Fruit fly (Drosophila melanogaster) S2 (cell line): ENCODE results near the gene asf1.

ENCODE experiments used
- CG8478 ChIP-seq: fragments of >200 bp; optimal IDR thresholded peaks from 2 replicates; lab custom pipeline; 2018
- CTCF ChIP-seq, 2 experiments: fragments of >200 bp; optimal IDR thresholded peaks; 2 replicates each; lab custom pipeline; 2018

dm6 chr3L:19612172-19612571 is 6.5 kb upstream of the asf1 start, which contains the start of the genes Lon and PIG-F:
- TF ChIP-seq CTCF (optimal IDR thresholded peaks at IDR 0.05; lab: Kevin White, UChicago), result no peak
- no peak for TF ChIP-seq CG8478 (lab: Kevin White, UChicago)
